Worm (Caenorhabditis elegans) whole organism, late embryonic: ENCODE measurements around the gene nhr-44.

Experiments used
- F13H6.1 ChIP-seq: sonication (generic microtip); optimal IDR thresholded peaks from 2 replicates; lab custom pipeline; 2016; ENCODE audit warnings: missing genetic modification characterization, missing compliant biosample characterization
- ama-1 ChIP-seq: fragments of 150-350 bp; optimal IDR thresholded peaks from 2 replicates; lab custom pipeline; 2014
- ceh-48 ChIP-seq: sonication (generic microtip); optimal IDR thresholded peaks from 2 replicates; lab custom pipeline; 2016; ENCODE audit warnings: missing genetic modification characterization, inconsistent platforms, missing compliant biosample characterization
- dmd-4 ChIP-seq: sonication (generic microtip); optimal IDR thresholded peaks from 2 replicates; lab custom pipeline; 2016; ENCODE audit warnings: borderline replicate concordance, missing genetic modification characterization, missing compliant biosample characterization
- elt-4 ChIP-seq: sonication (generic microtip); optimal IDR thresholded peaks from 2 replicates; lab custom pipeline; 2016; ENCODE audit warnings: missing genetic modification characterization, missing compliant biosample characterization
- fkh-10 ChIP-seq: fragments of 150-350 bp; optimal IDR thresholded peaks from 2 replicates; lab custom pipeline; 2014; ENCODE audit warnings: missing biosample characterization, missing genetic modification reagents, missing genetic modification characterization
- fkh-6 ChIP-seq: sonication (generic microtip); optimal IDR thresholded peaks from 2 replicates; lab custom pipeline; 2016; ENCODE audit warnings: missing genetic modification characterization, missing compliant biosample characterization
- gmeb-2 ChIP-seq: sonication (generic microtip); optimal IDR thresholded peaks from 2 replicates; lab custom pipeline; 2016; ENCODE audit warnings: missing genetic modification characterization, inconsistent platforms, missing compliant biosample characterization
- nfya-1 ChIP-seq: sonication (generic microtip); optimal IDR thresholded peaks from 2 replicates; lab custom pipeline; 2017; ENCODE audit warnings: missing genetic modification characterization, mild to moderate bottlenecking, missing compliant biosample characterization, antibody characterized with exemption, moderate library complexity
- nhr-11 ChIP-seq: fragments of 150-350 bp; optimal IDR thresholded peaks from 2 replicates; lab custom pipeline; 2014; ENCODE audit warnings: missing biosample characterization, missing genetic modification characterization
- pax-1 ChIP-seq: fragments of 150-350 bp; optimal IDR thresholded peaks from 2 replicates; lab custom pipeline; 2014; ENCODE audit warnings: missing biosample characterization, missing genetic modification characterization
- pqm-1 ChIP-seq: sonication (generic microtip); optimal IDR thresholded peaks from 2 replicates; lab custom pipeline; 2016; ENCODE audit warnings: missing genetic modification characterization, missing compliant biosample characterization
- tbx-2 ChIP-seq: sonication (generic microtip); optimal IDR thresholded peaks from 2 replicates; lab custom pipeline; 2016; ENCODE audit warnings: missing genetic modification characterization, missing compliant biosample characterization
- tbx-7 ChIP-seq: sonication (generic microtip); optimal IDR thresholded peaks from 2 replicates; lab custom pipeline; 2016; ENCODE audit warnings: missing genotype, missing genetic modification characterization, missing compliant biosample characterization

DNA sequence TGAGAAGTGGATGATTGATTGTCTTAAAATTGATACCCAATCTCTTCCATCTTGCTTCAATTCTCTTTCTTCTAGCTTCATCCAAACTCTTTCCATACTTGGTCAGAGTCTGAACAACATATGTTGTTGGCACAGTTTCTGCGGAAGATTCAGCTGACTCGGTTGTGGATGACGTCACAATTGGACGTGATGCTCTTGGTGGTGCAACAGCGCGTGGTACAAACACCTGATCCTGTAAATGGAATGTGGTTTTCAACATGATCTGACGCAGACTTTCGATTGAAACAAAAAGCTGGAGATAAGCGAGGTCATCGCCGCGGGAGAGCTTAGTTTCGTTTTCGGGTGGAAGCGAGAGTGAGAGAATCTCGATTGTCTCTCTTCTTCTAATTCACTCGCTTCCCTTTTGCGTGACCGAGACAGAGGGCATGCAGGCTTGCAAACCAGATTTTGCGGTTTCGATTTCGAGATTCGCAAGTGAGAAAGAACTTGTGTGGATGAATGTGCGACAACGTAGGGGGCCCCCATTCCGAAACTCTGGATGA lies 21.4 kb downstream of the nhr-44 start:
- TF ChIP-seq dmd-4 (tag; lab: Kevin White, UChicago) (no peak), nhr-11 (no peak), elt-4 (tag; lab: Kevin White, UChicago) (no peak), nfya-1 (no peak), tbx-2 (tag; lab: Kevin White, UChicago) (no peak), ceh-48 (tag; lab: Kevin White, UChicago) (no peak), tbx-7 (tag; lab: Kevin White, UChicago) (no peak), fkh-6 (no peak), fkh-10 (GFP tag; lab: Kevin White, UChicago) (no peak), pqm-1 (tag; lab: Kevin White, UChicago) (no peak), ama-1 (lab: Kevin White, UChicago) (no peak), gmeb-2 (tag; lab: Kevin White, UChicago) (no peak), pax-1 (tag; lab: Kevin White, UChicago) (no peak), F13H6.1 (tag; lab: Kevin White, UChicago) (no peak)
